Fruit fly (Drosophila melanogaster): ENCODE results near the gene kst.

DNA sequence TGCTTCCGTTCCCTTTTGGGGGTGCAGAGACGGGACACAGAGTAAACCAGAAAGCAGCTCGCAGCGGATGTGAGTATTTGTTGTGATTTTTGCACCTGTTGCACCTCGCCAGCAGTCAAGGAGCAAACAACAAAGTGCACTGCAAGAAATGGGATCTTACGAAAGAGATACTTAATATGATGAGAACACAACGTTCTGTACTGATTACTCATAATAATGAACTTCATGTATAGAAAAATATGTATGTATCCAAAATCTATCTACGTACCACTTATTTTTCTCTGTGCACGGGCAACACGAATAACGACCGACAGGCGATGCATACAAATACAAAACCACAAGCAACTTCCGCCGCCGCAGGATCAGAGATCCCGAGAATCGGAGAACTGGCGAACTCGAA lies 61.2 kb downstream of the kst start:
- TF ChIP-seq Sin3A (optimal IDR thresholded peaks at IDR 0.05) (no peak), ttk (optimal IDR thresholded peaks at IDR 0.05) (no peak), psq (optimal IDR thresholded peaks at IDR 0.05) (no peak), h (optimal IDR thresholded peaks at IDR 0.05) (no peak), insv (optimal IDR thresholded peaks at IDR 0.05) (no peak), Myc (optimal IDR thresholded peaks at IDR 0.05) (no peak)

Measured in Kc167 (cell line).